Fruit fly (Drosophila melanogaster): ENCODE measurements around the gene snz.

snz gene

DNA sequence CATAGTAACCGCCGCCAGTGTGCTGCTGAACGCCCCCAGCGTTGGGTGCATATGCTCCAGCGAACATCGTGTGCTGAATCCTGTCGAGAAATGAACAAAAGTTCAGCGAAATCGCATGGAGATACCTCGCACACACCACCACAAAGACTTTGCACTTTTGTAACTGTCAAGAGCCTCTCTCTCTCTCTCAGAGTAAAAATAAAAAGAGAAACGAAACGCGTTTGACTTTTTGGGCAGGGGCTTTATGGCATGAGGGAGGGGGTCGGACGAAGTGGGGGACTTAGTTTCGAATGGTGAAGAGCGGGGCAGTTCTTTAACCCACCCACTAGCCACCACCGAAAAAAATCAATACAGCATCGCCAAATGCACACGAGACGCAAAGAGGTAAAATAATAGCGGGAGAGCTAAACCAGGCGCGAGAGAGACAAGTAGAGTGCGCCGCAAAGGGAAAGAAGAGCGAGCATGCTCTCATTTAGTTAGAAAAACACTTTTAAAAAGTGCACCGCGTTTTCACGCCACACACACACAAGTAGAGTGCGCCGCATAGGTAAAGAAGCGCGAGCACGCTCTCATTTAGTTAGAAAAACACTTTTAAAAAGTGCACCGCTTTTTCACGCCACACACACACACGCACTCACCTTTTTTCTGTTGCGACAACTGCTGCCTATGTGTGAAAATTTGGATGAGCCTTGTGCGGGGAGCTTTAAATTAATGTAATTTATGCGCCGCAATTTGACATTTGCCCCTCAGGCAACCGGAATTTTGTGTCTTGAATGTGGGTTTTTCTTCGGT, 18.5 kb downstream of the snz start (continued):
- peak; percentile 61 for TF ChIP-seq CG6854 (GFP tag; optimal IDR thresholded peaks at IDR 0.05)

DNA sequence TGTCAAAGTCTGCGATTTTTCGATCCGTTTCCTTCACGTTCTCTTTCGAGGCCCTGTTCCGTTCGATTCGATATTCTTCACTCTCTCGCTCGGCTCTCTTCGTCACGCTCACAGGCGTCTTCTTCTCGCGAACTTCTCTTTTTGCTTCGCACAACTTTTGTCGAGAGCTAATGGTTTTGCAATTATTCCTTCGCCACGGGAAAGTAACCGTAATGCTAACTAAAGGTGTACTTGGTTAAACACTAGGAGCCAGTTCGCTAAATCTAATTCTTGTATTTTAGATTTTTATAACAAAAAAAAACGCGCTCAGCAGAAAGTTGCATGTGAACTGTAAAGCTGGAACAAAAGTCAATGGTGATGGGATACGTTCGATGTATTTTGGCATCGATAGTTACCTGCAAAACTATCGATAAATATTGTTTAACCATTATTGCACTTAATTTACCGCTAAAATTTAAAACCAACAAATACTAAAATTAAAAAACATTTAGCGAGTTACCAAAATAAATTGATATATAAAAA, 19.2 kb downstream of the snz start, which contains the start of gene mahe:
Gene mahe (minus strand): TSS at position 355 of the 522 bp plus-strand sequence.
- TF ChIP-seq Eip75B (GFP tag; optimal IDR thresholded peaks at IDR 0.05) (no peak), salr (GFP tag; optimal IDR thresholded peaks at IDR 0.05) (no peak), svp (GFP tag) (peak; percentile 62), CG4318 (GFP tag; optimal IDR thresholded peaks at IDR 0.05) (no peak), Sox15 (GFP tag; optimal IDR thresholded peaks at IDR 0.05) (no peak), fd85E (GFP tag; optimal IDR thresholded peaks at IDR 0.05) (no peak), CG34406 (GFP tag; optimal IDR thresholded peaks at IDR 0.05) (no peak), Hr39 (GFP tag; optimal IDR thresholded peaks at IDR 0.05) (no peak), CG8119 (GFP tag; IDR thresholded peaks at IDR 0.05) (peak; percentile 26; the same call in 1 of the 3 replicates), Ets96B (tag; optimal IDR thresholded peaks at IDR 0.05) (no peak), achi (GFP tag; optimal IDR thresholded peaks at IDR 0.05) (no peak), CG10631 (GFP tag; optimal IDR thresholded peaks at IDR 0.05) (no peak), CG6808 (GFP tag; optimal IDR thresholded peaks at IDR 0.05) (no peak), Blimp-1 (GFP tag; optimal IDR thresholded peaks at IDR 0.05) (no peak), net (GFP tag; optimal IDR thresholded peaks at IDR 0.05) (no peak), fkh (GFP tag; optimal IDR thresholded peaks at IDR 0.05) (no peak), CG10669 (GFP tag; optimal IDR thresholded peaks at IDR 0.05) (no peak), dsx (GFP tag; optimal IDR thresholded peaks at IDR 0.05; ENCODE audit: poor library complexity, severe bottlenecking) (no peak), ss (GFP tag; optimal IDR thresholded peaks at IDR 0.05) (peak in 1 of 2 experiments; percentile 21), Eip78C (GFP tag) (peak; percentile 44), CG11294 (GFP tag; IDR thresholded peaks at IDR 0.05) (no peak), fd59A (GFP tag; optimal IDR thresholded peaks at IDR 0.05) (no peak), topi (GFP tag; optimal IDR thresholded peaks at IDR 0.05) (no peak), Sox14 (GFP tag; optimal IDR thresholded peaks at IDR 0.05) (peak; percentile 11)

DNA sequence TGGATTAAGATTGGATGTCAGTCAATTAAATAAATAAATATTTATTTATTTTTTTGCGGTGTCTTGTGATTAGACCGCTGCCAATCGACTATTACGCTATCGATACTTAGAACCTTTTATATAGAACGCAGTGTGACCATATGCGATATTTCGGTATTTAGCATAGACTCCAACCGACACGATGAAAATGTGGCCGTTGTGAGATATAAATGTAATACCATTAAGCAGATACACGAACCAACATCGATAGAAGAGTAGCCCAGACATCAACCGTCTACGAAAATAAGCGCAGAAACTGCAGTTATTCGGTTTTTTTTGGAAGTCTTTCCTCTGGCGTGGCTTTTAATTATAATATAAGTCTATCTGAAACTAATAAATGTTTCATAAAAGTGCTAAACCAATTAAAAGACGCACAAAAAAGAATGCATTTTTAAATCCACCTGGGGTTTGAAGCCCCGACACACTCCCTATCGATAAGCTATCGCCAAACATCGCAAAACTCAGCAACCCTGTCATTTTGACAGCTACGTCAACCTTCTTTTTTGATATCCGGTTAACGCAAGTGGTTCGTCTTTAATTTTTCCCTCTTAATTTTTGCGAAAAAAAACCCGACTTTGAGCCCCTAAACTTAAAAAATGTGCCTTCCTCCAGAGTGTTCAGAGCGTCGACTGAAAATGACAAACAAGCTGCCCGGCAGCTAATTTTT, 21.5 kb downstream of the snz start, which contains the start of the genes Dhdds and RpS14a:
Gene Dhdds (minus strand): TSS at position 142 of the 706 bp plus-strand sequence.
Gene RpS14a (plus strand): TSS at position 533 of the 706 bp plus-strand sequence.
- TF ChIP-seq Ets21C (GFP tag; optimal IDR thresholded peaks at IDR 0.05) (no peak), acj6 (GFP tag; optimal IDR thresholded peaks at IDR 0.05) (peak; percentile 8), CG31627 (GFP tag; optimal IDR thresholded peaks at IDR 0.05) (peak; percentile 39), esn (GFP tag; optimal IDR thresholded peaks at IDR 0.05) (peak; percentile 67), Sox14 (GFP tag; optimal IDR thresholded peaks at IDR 0.05) (peak; percentile 4), CG15336 (GFP tag; IDR thresholded peaks at IDR 0.05) (no peak), eg (GFP tag; IDR thresholded peaks at IDR 0.05) (peak; percentile 41; the same call in 1 of the 3 replicates), lz (GFP tag; optimal IDR thresholded peaks at IDR 0.05) (peak; percentile 70), CG11294 (GFP tag; IDR thresholded peaks at IDR 0.05) (no peak), CG6808 (GFP tag; optimal IDR thresholded peaks at IDR 0.05) (peak; percentile 44), topi (GFP tag; optimal IDR thresholded peaks at IDR 0.05) (peak; percentile 54), OdsH (GFP tag; optimal IDR thresholded peaks at IDR 0.05) (no peak), CG6854 (GFP tag; optimal IDR thresholded peaks at IDR 0.05) (peak; percentile 74), CG1621 (tag; optimal IDR thresholded peaks at IDR 0.05) (no peak), svp (GFP tag) (peak; percentile 46), Met (GFP tag; optimal IDR thresholded peaks at IDR 0.05) (peak; percentile 52), CG11902 (GFP tag; optimal IDR thresholded peaks at IDR 0.05) (no peak), fd85E (GFP tag; optimal IDR thresholded peaks at IDR 0.05) (no peak), CG32006 (GFP tag; optimal IDR thresholded peaks at IDR 0.05) (no peak), CG34406 (GFP tag; optimal IDR thresholded peaks at IDR 0.05) (peak; percentile 54), CG8632 (GFP tag; optimal IDR thresholded peaks at IDR 0.05) (peak; percentile 49), salr (GFP tag; optimal IDR thresholded peaks at IDR 0.05) (no peak), cyc (GFP tag; optimal IDR thresholded peaks at IDR 0.05) (peak; percentile 44), CG10631 (GFP tag; optimal IDR thresholded peaks at IDR 0.05) (no peak), Blimp-1 (GFP tag; optimal IDR thresholded peaks at IDR 0.05) (peak; percentile 24), CG8319 (GFP tag; optimal IDR thresholded peaks at IDR 0.05) (no peak), Hr38 (GFP tag; optimal IDR thresholded peaks at IDR 0.05) (no peak), CG6792 (GFP tag; optimal IDR thresholded peaks at IDR 0.05) (peak; percentile 37), CG3919 (GFP tag; optimal IDR thresholded peaks at IDR 0.05) (peak; percentile 53), CG3032 (tag; optimal IDR thresholded peaks at IDR 0.05) (no peak)

Measured in whole organism, prepupa.